Fruit fly (Drosophila melanogaster): ENCODE data around the gene NimB1.

DNA sequence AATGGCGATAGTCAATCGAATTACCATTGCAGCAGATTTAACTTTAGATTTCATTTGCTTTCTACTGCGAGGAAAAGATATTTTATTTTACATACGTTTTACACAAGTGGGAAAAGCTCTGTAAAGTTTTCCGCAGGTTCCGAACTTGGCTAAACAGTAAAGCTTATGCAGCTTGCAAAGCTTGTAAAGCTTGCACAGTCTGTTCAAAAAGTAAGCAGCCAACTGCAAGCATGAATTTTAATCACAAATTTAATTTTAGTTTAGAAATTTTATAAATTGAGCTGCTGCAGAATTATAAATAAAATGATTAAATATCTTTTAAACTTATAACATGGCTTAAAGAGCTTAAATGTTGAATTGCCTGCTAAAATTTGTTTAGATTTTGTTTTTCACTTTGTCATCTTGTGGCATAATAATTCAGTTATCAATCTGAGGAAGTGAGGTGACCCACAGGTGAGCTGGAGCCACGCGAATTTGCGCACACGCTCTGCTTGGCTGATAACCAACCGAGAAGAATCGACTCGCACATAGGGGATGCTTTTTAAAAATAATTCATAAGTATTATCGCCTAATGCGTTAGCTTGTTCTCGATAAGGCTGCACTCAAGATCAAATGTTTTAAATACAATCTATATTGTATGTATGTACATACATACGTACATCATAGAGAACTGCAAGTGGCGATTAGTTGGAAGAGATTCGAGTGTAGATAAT is 48.4 kb downstream of the NimB1 start:
- TF ChIP-seq EcR (GFP tag; optimal IDR thresholded peaks at IDR 0.05), result no peak
- TF ChIP-seq CG8478 (optimal IDR thresholded peaks at IDR 0.05), result no peak

Measured in whole organism.